Worm (Caenorhabditis elegans) whole organism, L2 larva: ENCODE measurements around the gene B0024.11.
A peak's percentile ranks its signal among the peaks of the same experiment; 100 is the strongest.

Source experiments
- C34F6.9 ChIP-seq: fragments of 150-350 bp; optimal IDR thresholded peaks from 2 replicates; lab custom pipeline; 2014; ENCODE audit warnings: missing biosample characterization, missing genetic modification characterization
- F13H6.1 ChIP-seq: sonication (generic microtip); optimal IDR thresholded peaks from 2 replicates; lab custom pipeline; 2016; ENCODE audit warnings: missing genetic modification characterization, missing compliant biosample characterization
- R02D3.7 ChIP-seq: fragments of 150-350 bp; optimal IDR thresholded peaks from 2 replicates; lab custom pipeline; 2014; ENCODE audit warnings: missing biosample characterization, missing genetic modification characterization
- Y55F3AM.14 ChIP-seq: fragments of 200-800 bp; sonication (Bioruptor generic); optimal IDR thresholded peaks from 2 replicates; lab custom pipeline; 2018; ENCODE audit warnings: mild to moderate bottlenecking, missing genetic modification characterization, missing compliant biosample characterization
- ZK546.5 ChIP-seq: sonication (generic microtip); optimal IDR thresholded peaks from 2 replicates; lab custom pipeline; 2017; ENCODE audit warnings: missing biosample characterization, missing genetic modification characterization
- alr-1 ChIP-seq: fragments of 150-350 bp; optimal IDR thresholded peaks from 2 replicates; lab custom pipeline; 2014; ENCODE audit warnings: missing biosample characterization, missing genetic modification characterization
- aly-2 ChIP-seq: fragments of 150-350 bp; optimal IDR thresholded peaks from 2 replicates; lab custom pipeline; 2014; ENCODE audit warnings: missing biosample characterization, missing genetic modification characterization
- ama-1 ChIP-seq: fragments of 150-350 bp; optimal IDR thresholded peaks from 2 replicates; lab custom pipeline; 2018; ENCODE audit warnings: inconsistent platforms
- blmp-1 ChIP-seq: sonication (generic microtip); optimal IDR thresholded peaks from 2 replicates; lab custom pipeline; 2017; ENCODE audit warnings: missing genetic modification characterization, mild to moderate bottlenecking, missing compliant biosample characterization, antibody characterized with exemption, moderate library complexity; ENCODE audit not compliant: insufficient read depth
- ceh-16 ChIP-seq: fragments of 150-350 bp; optimal IDR thresholded peaks from 2 replicates; lab custom pipeline; 2014; ENCODE audit warnings: missing biosample characterization, missing genetic modification characterization
- ceh-82 ChIP-seq: fragments of 150-350 bp; optimal IDR thresholded peaks from 2 replicates; lab custom pipeline; 2014; ENCODE audit warnings: missing biosample characterization, missing genetic modification characterization
- crh-2 ChIP-seq: sonication (generic microtip); optimal IDR thresholded peaks from 2 replicates; lab custom pipeline; 2017; ENCODE audit warnings: missing biosample characterization, missing genetic modification characterization
- dmd-4 ChIP-seq: sonication (generic microtip); optimal IDR thresholded peaks from 2 replicates; lab custom pipeline; 2017; ENCODE audit warnings: missing biosample characterization, missing genetic modification characterization
- egl-27 ChIP-seq: sonication (generic microtip); optimal IDR thresholded peaks from 3 replicates; lab custom pipeline; 2017; ENCODE audit warnings: missing biosample characterization, missing genetic modification reagents, missing genetic modification characterization
- elt-1 ChIP-seq: fragments of 150-350 bp; optimal IDR thresholded peaks from 2 replicates; lab custom pipeline; 2014; ENCODE audit warnings: missing biosample characterization, missing genetic modification characterization
- elt-3 ChIP-seq: sonication (generic microtip); optimal IDR thresholded peaks from 2 replicates; lab custom pipeline; 2017; ENCODE audit warnings: missing biosample characterization, missing genetic modification characterization
- fos-1 ChIP-seq: fragments of 150-350 bp; optimal IDR thresholded peaks from 2 replicates; lab custom pipeline; 2014; ENCODE audit warnings: missing biosample characterization, missing genetic modification characterization
- gmeb-1 ChIP-seq: fragments of 150-350 bp; optimal IDR thresholded peaks from 2 replicates; lab custom pipeline; 2014; ENCODE audit warnings: missing biosample characterization, missing genetic modification characterization
- lin-11 ChIP-seq: fragments of 150-350 bp; sonication (generic microtip); optimal IDR thresholded peaks from 2 replicates; lab custom pipeline; 2014; ENCODE audit warnings: missing biosample characterization, missing genetic modification characterization, inconsistent platforms, mixed read lengths
- lin-13 ChIP-seq: fragments of 150-350 bp; optimal IDR thresholded peaks from 2 replicates; lab custom pipeline; 2014; ENCODE audit warnings: missing biosample characterization, missing genetic modification reagents, missing genetic modification characterization
- lin-39 ChIP-seq: fragments of 150-350 bp; optimal IDR thresholded peaks from 2 replicates; lab custom pipeline; 2014; ENCODE audit warnings: missing biosample characterization, missing genetic modification reagents, missing genetic modification characterization
- lsy-2 ChIP-seq, 2 experiments: fragments of 150-350 bp in 1 of 2; sonication (generic microtip) in 1 of 2; optimal IDR thresholded peaks; 2 replicates each; lab custom pipeline; 2014 to 2017; ENCODE audit warnings: missing biosample characterization in 2 of 2, missing genetic modification characterization in 2 of 2
- mab-5 ChIP-seq: fragments of 150-350 bp; optimal IDR thresholded peaks from 2 replicates; lab custom pipeline; 2014; ENCODE audit warnings: missing biosample characterization, missing genetic modification characterization
- mbf-1 ChIP-seq: sonication (generic microtip); optimal IDR thresholded peaks from 2 replicates; lab custom pipeline; 2017; ENCODE audit warnings: missing biosample characterization, missing genetic modification characterization
- mdl-1 ChIP-seq, 2 experiments: fragments of 150-350 bp in 1 of 2; sonication (generic microtip) in 1 of 2; optimal IDR thresholded peaks; 2 replicates each; lab custom pipeline; 2017; ENCODE audit warnings: missing biosample characterization in 2 of 2, missing genetic modification characterization in 2 of 2
- nhr-10 ChIP-seq: sonication (generic microtip); optimal IDR thresholded peaks from 2 replicates; lab custom pipeline; 2017; ENCODE audit warnings: missing biosample characterization, missing genetic modification characterization
- nhr-11 ChIP-seq: fragments of 150-350 bp; optimal IDR thresholded peaks from 2 replicates; lab custom pipeline; 2014; ENCODE audit warnings: missing biosample characterization, missing genetic modification characterization
- nhr-12 ChIP-seq: fragments of 150-350 bp; optimal IDR thresholded peaks from 2 replicates; lab custom pipeline; 2014; ENCODE audit warnings: missing biosample characterization, missing genetic modification characterization
- nhr-129 ChIP-seq: fragments of 150-350 bp; optimal IDR thresholded peaks from 2 replicates; lab custom pipeline; 2014; ENCODE audit warnings: missing biosample characterization, missing genetic modification characterization
- nhr-21 ChIP-seq: fragments of 150-350 bp; optimal IDR thresholded peaks from 2 replicates; lab custom pipeline; 2014; ENCODE audit warnings: missing biosample characterization, missing genetic modification characterization
- nhr-23 ChIP-seq: fragments of 150-350 bp; optimal IDR thresholded peaks from 2 replicates; lab custom pipeline; 2014; ENCODE audit warnings: missing biosample characterization, missing genetic modification reagents, missing genetic modification characterization
- nhr-237 ChIP-seq: fragments of 150-350 bp; optimal IDR thresholded peaks from 2 replicates; lab custom pipeline; 2014; ENCODE audit warnings: missing biosample characterization, missing genetic modification characterization
- nhr-25 ChIP-seq: fragments of 150-350 bp; sonication (generic microtip); optimal IDR thresholded peaks from 3 replicates; lab custom pipeline; 2014; ENCODE audit warnings: missing biosample characterization, missing genetic modification characterization
- nhr-6 ChIP-seq: fragments of 150-350 bp; optimal IDR thresholded peaks from 2 replicates; lab custom pipeline; 2014; ENCODE audit warnings: missing biosample characterization, missing genetic modification characterization
- nhr-77 ChIP-seq: fragments of 150-350 bp; optimal IDR thresholded peaks from 2 replicates; lab custom pipeline; 2014; ENCODE audit warnings: missing biosample characterization, missing genetic modification characterization
- peb-1 ChIP-seq: fragments of 150-350 bp; optimal IDR thresholded peaks from 2 replicates; lab custom pipeline; 2014; ENCODE audit warnings: missing biosample characterization, missing genetic modification characterization
- sem-4 ChIP-seq: fragments of 150-350 bp; optimal IDR thresholded peaks from 2 replicates; lab custom pipeline; 2014; ENCODE audit warnings: missing biosample characterization, missing genetic modification reagents, missing genetic modification characterization
- skn-1 ChIP-seq: sonication (generic microtip); optimal IDR thresholded peaks from 2 replicates; lab custom pipeline; 2017; ENCODE audit warnings: missing biosample characterization, missing genetic modification characterization
- sma-3 ChIP-seq: sonication (generic microtip); optimal IDR thresholded peaks from 2 replicates; lab custom pipeline; 2016; ENCODE audit warnings: missing genetic modification reagents, missing genetic modification characterization, missing compliant biosample characterization
- sma-9 ChIP-seq, 2 experiments: fragments of 150-350 bp in 1 of 2; sonication (generic microtip) in 1 of 2; optimal IDR thresholded peaks; 2 replicates each; lab custom pipeline; 2014 to 2016; ENCODE audit warnings: missing genetic modification characterization in 2 of 2, mild to moderate bottlenecking in 1 of 2, missing biosample characterization in 1 of 2, missing compliant biosample characterization in 1 of 2, missing genetic modification reagents in 1 of 2, moderate library complexity in 1 of 2
- snpc-4 ChIP-seq: fragments of 150-350 bp; optimal IDR thresholded peaks from 2 replicates; lab custom pipeline; 2014; ENCODE audit warnings: missing biosample characterization, missing genetic modification characterization
- unc-39 ChIP-seq: fragments of 150-350 bp; optimal IDR thresholded peaks from 2 replicates; lab custom pipeline; 2014; ENCODE audit warnings: missing biosample characterization, missing genetic modification characterization
- unc-55 ChIP-seq: fragments of 150-350 bp; sonication (generic microtip); optimal IDR thresholded peaks from 3 replicates; lab custom pipeline; 2014; ENCODE audit warnings: missing biosample characterization, missing genetic modification reagents, missing genetic modification characterization
- unc-62 ChIP-seq: fragments of 150-350 bp; optimal IDR thresholded peaks from 2 replicates; lab custom pipeline; 2014; ENCODE audit warnings: missing biosample characterization, missing genetic modification reagents, missing genetic modification characterization
- zag-1 ChIP-seq: fragments of 150-350 bp; optimal IDR thresholded peaks from 2 replicates; lab custom pipeline; 2014; ENCODE audit warnings: missing biosample characterization, missing genetic modification characterization
- ztf-1 ChIP-seq: fragments of 200-800 bp; sonication (Bioruptor generic); conservative IDR thresholded peaks from 2 replicates; pipeline ENCODE4 v1.3.6; 2022; ENCODE audit warnings: missing genetic modification characterization, missing compliant biosample characterization
- ztf-11 ChIP-seq: sonication (generic microtip); optimal IDR thresholded peaks from 2 replicates; lab custom pipeline; 2017; ENCODE audit warnings: missing biosample characterization, missing genetic modification characterization
- ztf-4 ChIP-seq: fragments of 150-350 bp; optimal IDR thresholded peaks from 2 replicates; lab custom pipeline; 2014; ENCODE audit warnings: missing biosample characterization, missing genetic modification characterization

Gene B0024.11

DNA sequence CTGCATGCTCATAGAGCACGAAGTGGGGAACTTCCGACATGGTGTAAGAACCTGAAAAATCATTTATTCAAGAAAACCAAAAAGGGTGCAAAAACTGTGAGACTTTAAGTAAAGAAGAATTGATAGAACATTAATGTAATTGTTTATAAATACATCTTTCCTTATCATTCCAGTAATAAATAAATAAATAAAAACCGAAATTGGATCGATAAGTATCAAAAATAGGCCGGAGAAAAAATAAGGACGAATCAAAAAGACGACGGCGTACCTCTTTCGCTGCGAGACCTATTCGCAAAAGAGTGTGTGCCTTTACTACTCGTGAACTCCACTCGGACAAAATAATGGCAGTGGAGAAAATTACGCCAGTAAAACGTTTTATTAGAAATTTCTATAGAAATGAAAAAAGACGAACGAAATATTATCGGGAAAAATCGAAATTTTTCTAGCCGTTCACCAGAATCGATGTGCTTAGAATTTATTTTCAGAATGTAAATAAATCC lies 33.6 kb upstream of the B0024.11 start, which contains the start of gene nol-56:
Gene nol-56 (minus strand): TSS at position 51 of the 500 bp plus-strand sequence.
- TF ChIP-seq nhr-237 (tag; lab: Kevin White, UChicago): no peak
- TF ChIP-seq F13H6.1 (tag; lab: Kevin White, UChicago): peak; percentile 72
- peak; percentile 59 for TF ChIP-seq nhr-6
- no peak for TF ChIP-seq nhr-11 (tag; lab: Kevin White, UChicago)
- peak; percentile 6 for TF ChIP-seq zag-1
- peak; percentile 67 for TF ChIP-seq nhr-21 (tag; lab: Kevin White, UChicago)
- TF ChIP-seq egl-27 (tag; lab: Kevin White, UChicago): no peak
- peak; percentile 76 for TF ChIP-seq lin-13 (GFP tag; lab: Kevin White, UChicago)
- peak; percentile 26 for TF ChIP-seq blmp-1 (tag; lab: Kevin White, UChicago)
- TF ChIP-seq lin-39: no peak
- no peak for TF ChIP-seq nhr-23 (tag; lab: Kevin White, UChicago)
- no peak for TF ChIP-seq Y55F3AM.14 (GFP tag; lab: Kevin White, UChicago)
- TF ChIP-seq ZK546.5 (tag; lab: Kevin White, UChicago): peak; percentile 41
- TF ChIP-seq sma-3: peak; percentile 81
- TF ChIP-seq fos-1 (tag; lab: Kevin White, UChicago): peak; percentile 60
- peak; percentile 27 for TF ChIP-seq ama-1 (lab: Kevin White, UChicago)
- peak; percentile 69 for TF ChIP-seq lin-11 (tag; lab: Kevin White, UChicago)
- TF ChIP-seq mab-5 (tag; lab: Kevin White, UChicago): peak; percentile 83
- TF ChIP-seq elt-1 (tag; lab: Kevin White, UChicago): no peak
- TF ChIP-seq mdl-1 (tag; optimal IDR thresholded peaks at IDR 0.05; lab: Kevin White, UChicago): no peak
- TF ChIP-seq nhr-77 (tag; lab: Kevin White, UChicago): peak; percentile 10
- no peak for TF ChIP-seq unc-62 (GFP tag; lab: Kevin White, UChicago)
- peak; percentile 77 for TF ChIP-seq nhr-129 (tag; lab: Kevin White, UChicago)
- no peak for TF ChIP-seq skn-1
- no peak for TF ChIP-seq nhr-10 (tag; lab: Kevin White, UChicago)
- TF ChIP-seq unc-55 (GFP tag; lab: Kevin White, UChicago): peak; percentile 91
- no peak for TF ChIP-seq ztf-11
- TF ChIP-seq alr-1 (tag; lab: Kevin White, UChicago): peak; percentile 15
- no peak for TF ChIP-seq ceh-82 (tag; lab: Kevin White, UChicago)
- peak; percentile 91 for TF ChIP-seq C34F6.9 (tag; lab: Kevin White, UChicago)
- no peak for TF ChIP-seq unc-39 (tag; lab: Kevin White, UChicago)
- TF ChIP-seq peb-1: no peak
- no peak for TF ChIP-seq nhr-12 (tag; lab: Kevin White, UChicago)
- no peak for TF ChIP-seq mbf-1 (tag; lab: Kevin White, UChicago)
- TF ChIP-seq R02D3.7 (tag; lab: Kevin White, UChicago): no peak
- TF ChIP-seq sma-9 (GFP tag; optimal IDR thresholded peaks at IDR 0.05; lab: Kevin White, UChicago): peak; percentile 79
- no peak for TF ChIP-seq sma-9 (tag; optimal IDR thresholded peaks at IDR 0.05; lab: Kevin White, UChicago)
- TF ChIP-seq ztf-4: peak; percentile 51
- peak; percentile 66 to 93 for TF ChIP-seq lsy-2 (tag; optimal IDR thresholded peaks at IDR 0.05; lab: Kevin White, UChicago)
- no peak for TF ChIP-seq ztf-1
- peak; percentile 70 for TF ChIP-seq snpc-4
- peak; percentile 85 for TF ChIP-seq gmeb-1
- TF ChIP-seq nhr-25 (tag; lab: Kevin White, UChicago): peak; percentile 85
- peak; percentile 90 for TF ChIP-seq crh-2 (tag; lab: Kevin White, UChicago)
- no peak for TF ChIP-seq dmd-4 (tag; lab: Kevin White, UChicago)
- TF ChIP-seq aly-2 (tag; lab: Kevin White, UChicago): no peak
- peak; percentile 78 for TF ChIP-seq sem-4 (tag; lab: Kevin White, UChicago)
- no peak for TF ChIP-seq elt-3 (tag; lab: Kevin White, UChicago)
- no peak for TF ChIP-seq ceh-16 (tag; lab: Kevin White, UChicago)
